Worm (Caenorhabditis elegans): ENCODE data around the gene Y62H9A.3.

DNA sequence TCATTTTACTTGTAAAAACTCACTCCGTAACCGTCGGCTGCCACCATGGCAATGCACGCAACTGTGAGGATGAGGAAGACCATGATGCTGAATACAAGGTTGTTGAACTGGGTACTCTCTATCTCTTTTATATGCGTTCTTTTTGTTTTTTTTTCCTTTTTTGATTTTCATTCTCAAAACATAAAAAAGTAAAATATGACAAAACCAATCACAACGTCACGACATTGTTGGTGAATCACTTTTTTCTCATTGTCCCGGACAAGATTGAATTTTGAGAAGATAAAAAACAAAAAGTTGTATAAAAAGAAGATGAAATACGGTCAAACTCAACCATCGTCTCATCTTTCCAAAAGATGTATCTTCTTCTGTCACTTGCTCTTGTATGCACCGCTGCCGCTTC, 3.0 kb upstream of the Y62H9A.3 start, which contains the start of the genes Y62H9A.5 and ule-5:
- TF ChIP-seq snpc-3.4 (tag; optimal IDR thresholded peaks at IDR 0.05) (no peak), bed-2 (GFP tag; IDR thresholded peaks at IDR 0.05) (no peak), pbrm-1 (GFP tag; IDR thresholded peaks at IDR 0.05) (no peak), snpc-4 (GFP tag; optimal IDR thresholded peaks at IDR 0.05) (no peak), snpc-4 (tag; optimal IDR thresholded peaks at IDR 0.05) (no peak), ztf-22 (GFP tag; optimal IDR thresholded peaks at IDR 0.05) (no peak), lag-1 (GFP tag; IDR thresholded peaks at IDR 0.05) (no peak)

Measured in whole organism, young adult.